Worm (Caenorhabditis elegans): Measurements from ENCODE around the gene F28A10.8.

F28A10.8 gene

ce11 chrII:869316-869715, 31.0 kb upstream of the F28A10.8 start:
- no peak for TF ChIP-seq nhr-67 (tag; optimal IDR thresholded peaks at IDR 0.05)
- no peak for TF ChIP-seq fkh-10 (GFP tag; optimal IDR thresholded peaks at IDR 0.05)
- TF ChIP-seq nhr-25 (tag; optimal IDR thresholded peaks at IDR 0.05): no peak
- no peak for TF ChIP-seq elt-1 (tag; optimal IDR thresholded peaks at IDR 0.05)
- TF ChIP-seq sea-2 (GFP tag; optimal IDR thresholded peaks at IDR 0.05): no peak
- no peak for TF ChIP-seq fos-1 (tag; optimal IDR thresholded peaks at IDR 0.05)
- no peak for TF ChIP-seq mdl-1 (tag; optimal IDR thresholded peaks at IDR 0.05)
- TF ChIP-seq ztf-11 (tag; optimal IDR thresholded peaks at IDR 0.05): no peak
- no peak for TF ChIP-seq nhr-76 (tag; optimal IDR thresholded peaks at IDR 0.05)
- no peak for TF ChIP-seq ztf-4 (tag; optimal IDR thresholded peaks at IDR 0.05)
- no peak for TF ChIP-seq nhr-11 (tag; optimal IDR thresholded peaks at IDR 0.05)
- TF ChIP-seq unc-62 (GFP tag; optimal IDR thresholded peaks at IDR 0.05): no peak
- TF ChIP-seq ceh-28 (tag; optimal IDR thresholded peaks at IDR 0.05): no peak
- no peak for TF ChIP-seq skn-1 (tag; optimal IDR thresholded peaks at IDR 0.05)
- no peak for TF ChIP-seq lin-15B (tag; optimal IDR thresholded peaks at IDR 0.05)
- no peak for TF ChIP-seq pha-4 (tag; optimal IDR thresholded peaks at IDR 0.05)
- TF ChIP-seq ceh-82 (tag; optimal IDR thresholded peaks at IDR 0.05): no peak
- TF ChIP-seq ceh-9 (tag; optimal IDR thresholded peaks at IDR 0.05): no peak
- TF ChIP-seq egl-5 (tag; optimal IDR thresholded peaks at IDR 0.05): no peak

ce11 chrII:868240-868864, 30.0 kb upstream of the F28A10.8 start, which contains the start of gene fbxc-51:
fbxc-51 (plus strand) TSS chrII:868814.
- no peak for TF ChIP-seq fos-1 (tag; optimal IDR thresholded peaks at IDR 0.05)
- TF ChIP-seq jun-1 (tag; optimal IDR thresholded peaks at IDR 0.05): no peak
- no peak for TF ChIP-seq nhr-67 (tag; optimal IDR thresholded peaks at IDR 0.05)
- TF ChIP-seq skn-1 (tag; optimal IDR thresholded peaks at IDR 0.05): no peak
- no peak for TF ChIP-seq nhr-77 (tag; optimal IDR thresholded peaks at IDR 0.05)
- TF ChIP-seq egl-27 (tag; optimal IDR thresholded peaks at IDR 0.05): no peak
- no peak for TF ChIP-seq lin-15B (tag; optimal IDR thresholded peaks at IDR 0.05)
- no peak for TF ChIP-seq elt-2 (tag; optimal IDR thresholded peaks at IDR 0.05)
- TF ChIP-seq hmg-11 (tag; optimal IDR thresholded peaks at IDR 0.05): no peak
- no peak for TF ChIP-seq unc-39 (tag; optimal IDR thresholded peaks at IDR 0.05)
- no peak for TF ChIP-seq ceh-28 (tag; optimal IDR thresholded peaks at IDR 0.05)
- no peak for TF ChIP-seq unc-62 (GFP tag; optimal IDR thresholded peaks at IDR 0.05)

- TF ChIP-seq fos-1 (tag; optimal IDR thresholded peaks at IDR 0.05) (no peak), mml-1 (tag; optimal IDR thresholded peaks at IDR 0.05) (no peak), ceh-16 (tag; optimal IDR thresholded peaks at IDR 0.05) (no peak), unc-62 (GFP tag; optimal IDR thresholded peaks at IDR 0.05) (no peak), nhr-11 (tag; optimal IDR thresholded peaks at IDR 0.05) (no peak), unc-39 (tag; optimal IDR thresholded peaks at IDR 0.05) (no peak), nhr-43 (tag; optimal IDR thresholded peaks at IDR 0.05; ENCODE audit: poor library complexity, severe bottlenecking) (no peak)
Observed at ce11 chrII:866801-867200, 28.5 kb upstream of the F28A10.8 start, which contains the start of gene Y46B2A.3. Y46B2A.3 (minus strand) TSS chrII:866901.

- no peak for TF ChIP-seq sea-2 (GFP tag; optimal IDR thresholded peaks at IDR 0.05)
- TF ChIP-seq elt-1 (tag; optimal IDR thresholded peaks at IDR 0.05): no peak
- no peak for TF ChIP-seq nhr-67 (tag; optimal IDR thresholded peaks at IDR 0.05)
- TF ChIP-seq nhr-23 (tag; optimal IDR thresholded peaks at IDR 0.05): no peak
- no peak for TF ChIP-seq lsy-12 (tag; optimal IDR thresholded peaks at IDR 0.05)
- no peak for TF ChIP-seq skn-1 (tag; optimal IDR thresholded peaks at IDR 0.05)
- TF ChIP-seq nhr-43 (tag; optimal IDR thresholded peaks at IDR 0.05; ENCODE audit: poor library complexity, severe bottlenecking): no peak
- no peak for TF ChIP-seq nhr-237 (tag; optimal IDR thresholded peaks at IDR 0.05)
- no peak for TF ChIP-seq R02D3.7 (tag; optimal IDR thresholded peaks at IDR 0.05)
- TF ChIP-seq egl-27 (tag; optimal IDR thresholded peaks at IDR 0.05): no peak
- no peak for TF ChIP-seq unc-39 (tag; optimal IDR thresholded peaks at IDR 0.05)
- TF ChIP-seq fos-1 (tag; optimal IDR thresholded peaks at IDR 0.05): no peak
- TF ChIP-seq ceh-9 (tag; optimal IDR thresholded peaks at IDR 0.05): no peak
- no peak for TF ChIP-seq nhr-77 (tag; optimal IDR thresholded peaks at IDR 0.05)
- no peak for TF ChIP-seq nhr-76 (tag; optimal IDR thresholded peaks at IDR 0.05)
- no peak for TF ChIP-seq zag-1 (tag; optimal IDR thresholded peaks at IDR 0.05)
- no peak for TF ChIP-seq nhr-28 (tag; optimal IDR thresholded peaks at IDR 0.05)
- no peak for TF ChIP-seq pha-4 (tag; optimal IDR thresholded peaks at IDR 0.05)
Observed at ce11 chrII:861564-861963, 23.2 kb upstream of the F28A10.8 start, which contains the start of gene Y46B2A.4. Y46B2A.4 (plus strand) TSS chrII:861864.

Data from whole organism, L3 larva.